Worm (Caenorhabditis elegans) whole organism, young adult: ENCODE data around the gene otpl-3.

Experiments
- D2030.7 ChIP-seq: fragments of 200-800 bp; sonication (Bioruptor generic); IDR thresholded peaks from 2 replicates; pipeline ENCODE4 v1.3.6; 2022; ENCODE audit warnings: missing genetic modification reagents, missing genetic modification characterization, missing compliant biosample characterization
- F22D6.2 ChIP-seq: sonication (generic microtip); optimal IDR thresholded peaks from 2 replicates; lab custom pipeline; 2016; ENCODE audit warnings: mild to moderate bottlenecking, missing genetic modification characterization, missing compliant biosample characterization
- F23B12.7 ChIP-seq: sonication (generic microtip); optimal IDR thresholded peaks from 2 replicates; lab custom pipeline; 2017; ENCODE audit warnings: missing genetic modification characterization, mild to moderate bottlenecking, missing compliant biosample characterization, antibody characterized with exemption, moderate library complexity; ENCODE audit not compliant: insufficient read depth
- F52B5.7 ChIP-seq: sonication (generic microtip); optimal IDR thresholded peaks from 2 replicates; lab custom pipeline; 2016; ENCODE audit warnings: mild to moderate bottlenecking, missing genetic modification characterization, missing compliant biosample characterization
- F55B11.4 ChIP-seq: sonication (generic microtip); optimal IDR thresholded peaks from 2 replicates; lab custom pipeline; 2016; ENCODE audit warnings: missing compliant biosample characterization, missing genetic modification characterization, borderline replicate concordance; ENCODE audit not compliant: insufficient read depth
- T07F8.4 ChIP-seq: sonication (generic microtip); optimal IDR thresholded peaks from 2 replicates; lab custom pipeline; 2016; ENCODE audit warnings: mild to moderate bottlenecking, missing genetic modification characterization, moderate library complexity, missing compliant biosample characterization
- Y56A3A.18 ChIP-seq: fragments of 200-800 bp; sonication (Bioruptor generic); IDR thresholded peaks from 2 replicates; pipeline ENCODE4 v1.3.6; 2022; ENCODE audit warnings: missing genetic modification reagents, missing genetic modification characterization, missing compliant biosample characterization
- Y67H2A.10 ChIP-seq: fragments of 200-800 bp; sonication (Bioruptor generic); conservative IDR thresholded peaks from 2 replicates; pipeline ENCODE4 v1.3.6; 2022; ENCODE audit warnings: missing genetic modification reagents, missing genetic modification characterization, missing compliant biosample characterization
- aptf-2 ChIP-seq: fragments of 200-800 bp; sonication (Bioruptor generic); conservative IDR thresholded peaks from 2 replicates; pipeline ENCODE4 v1.3.6; 2022; ENCODE audit warnings: missing genetic modification reagents, missing genetic modification characterization, missing compliant biosample characterization
- attf-6 ChIP-seq: fragments of 200-800 bp; sonication (Bioruptor generic); IDR thresholded peaks from 2 replicates; pipeline ENCODE4 v1.3.6; 2022; ENCODE audit warnings: missing genetic modification reagents, missing genetic modification characterization, missing compliant biosample characterization
- bed-1 ChIP-seq: fragments of 200-800 bp; sonication (Bioruptor generic); IDR thresholded peaks from 2 replicates; pipeline ENCODE4 v1.3.6; 2022; ENCODE audit warnings: missing genetic modification reagents, missing genetic modification characterization, missing compliant biosample characterization
- ceh-79 ChIP-seq: sonication (generic microtip); optimal IDR thresholded peaks from 2 replicates; lab custom pipeline; 2017; ENCODE audit warnings: mild to moderate bottlenecking, missing genetic modification characterization, missing compliant biosample characterization
- chd-7 ChIP-seq: sonication (generic microtip); optimal IDR thresholded peaks from 2 replicates; lab custom pipeline; 2016; ENCODE audit warnings: mild to moderate bottlenecking, missing genetic modification characterization, moderate library complexity, missing compliant biosample characterization
- dpff-1 ChIP-seq: sonication (generic microtip); optimal IDR thresholded peaks from 2 replicates; lab custom pipeline; 2017; ENCODE audit warnings: mild to moderate bottlenecking, missing genetic modification characterization, missing compliant biosample characterization
- egrh-3 ChIP-seq: fragments of 200-800 bp; sonication (Bioruptor generic); IDR thresholded peaks from 2 replicates; pipeline ENCODE4 v1.3.6; 2022; ENCODE audit warnings: missing genetic modification reagents, missing genetic modification characterization, missing compliant biosample characterization
- ekl-4 ChIP-seq: fragments of 200-800 bp; sonication (Bioruptor generic); IDR thresholded peaks from 2 replicates; pipeline ENCODE4 v1.3.6; 2022; ENCODE audit warnings: missing genetic modification reagents, missing genetic modification characterization, missing compliant biosample characterization
- him-1 ChIP-seq: sonication (generic microtip); optimal IDR thresholded peaks from 2 replicates; lab custom pipeline; 2016; ENCODE audit warnings: missing genotype, missing genetic modification reagents, missing genetic modification characterization, missing compliant biosample characterization
- hmg-1.2 ChIP-seq: fragments of 200-800 bp; sonication (Bioruptor generic); IDR thresholded peaks from 2 replicates; pipeline ENCODE4 v1.3.6; 2022; ENCODE audit warnings: missing genetic modification reagents, missing genetic modification characterization, missing compliant biosample characterization
- hmg-20 ChIP-seq: fragments of 200-800 bp; sonication (Bioruptor generic); IDR thresholded peaks from 2 replicates; pipeline ENCODE4 v1.3.6; 2022; ENCODE audit warnings: missing genetic modification reagents, missing genetic modification characterization, missing compliant biosample characterization
- hsf-1 ChIP-seq: fragments of 200-800 bp; sonication (Bioruptor generic); IDR thresholded peaks from 2 replicates; pipeline ENCODE4 v1.3.6; 2022; ENCODE audit warnings: missing genetic modification reagents, missing genetic modification characterization, missing compliant biosample characterization
- lag-1 ChIP-seq: fragments of 200-800 bp; sonication (Bioruptor generic); IDR thresholded peaks from 2 replicates; pipeline ENCODE4 v1.3.6; 2022; ENCODE audit warnings: missing genetic modification reagents, missing genetic modification characterization, missing compliant biosample characterization
- madf-10 ChIP-seq: sonication (generic microtip); optimal IDR thresholded peaks from 2 replicates; lab custom pipeline; 2016; ENCODE audit warnings: mild to moderate bottlenecking, missing genetic modification characterization, missing compliant biosample characterization
- madf-6 ChIP-seq: fragments of 200-800 bp; sonication (Bioruptor generic); IDR thresholded peaks from 2 replicates; pipeline ENCODE4 v1.3.6; 2022; ENCODE audit warnings: missing genetic modification reagents, missing genetic modification characterization, missing compliant biosample characterization
- mel-28 ChIP-seq: sonication (generic microtip); optimal IDR thresholded peaks from 2 replicates; lab custom pipeline; 2016; ENCODE audit warnings: borderline replicate concordance, mild to moderate bottlenecking, missing genetic modification characterization, missing compliant biosample characterization
- mxl-1 ChIP-seq: sonication (generic microtip); optimal IDR thresholded peaks from 2 replicates; lab custom pipeline; 2016; ENCODE audit warnings: missing genetic modification characterization, missing compliant biosample characterization
- nfya-1 ChIP-seq: sonication (generic microtip); optimal IDR thresholded peaks from 2 replicates; lab custom pipeline; 2017; ENCODE audit warnings: antibody characterized with exemption, missing compliant biosample characterization, missing genetic modification characterization, borderline replicate concordance; ENCODE audit not compliant: insufficient read depth
- nhr-120 ChIP-seq: fragments of 200-800 bp; sonication (Bioruptor generic); IDR thresholded peaks from 2 replicates; pipeline ENCODE4 v1.3.6; 2022; ENCODE audit warnings: missing genetic modification characterization, missing compliant biosample characterization
- nhr-80 ChIP-seq: sonication (generic microtip); optimal IDR thresholded peaks from 2 replicates; lab custom pipeline; 2016; ENCODE audit warnings: missing genetic modification characterization, missing compliant biosample characterization
- pha-4 ChIP-seq: fragments of 150-350 bp; sonication (generic microtip); optimal IDR thresholded peaks from 2 replicates; lab custom pipeline; 2014; ENCODE audit warnings: missing biosample characterization, missing genetic modification reagents, missing genetic modification characterization
- rec-8 ChIP-seq, 2 experiments: sonication (generic microtip); optimal IDR thresholded peaks; 2 replicates each; lab custom pipeline; 2016; ENCODE audit warnings: mild to moderate bottlenecking in 2 of 2, missing genetic modification characterization in 2 of 2, missing genetic modification reagents in 2 of 2, missing genotype in 2 of 2, missing biosample characterization in 1 of 2, missing compliant biosample characterization in 1 of 2, moderate library complexity in 1 of 2
- rpc-1 ChIP-seq, 2 experiments: fragments of 150-350 bp in 1 of 2; sonication (generic microtip) in 1 of 2; optimal IDR thresholded peaks; 2 replicates each; lab custom pipeline; 2014 to 2018; ENCODE audit warnings: missing biosample characterization in 1 of 2, missing genetic modification characterization in 1 of 2, missing genetic modification reagents in 1 of 2, missing genotype in 1 of 2
- tbp1 ChIP-seq: fragments of 200-800 bp; sonication (Bioruptor generic); optimal IDR thresholded peaks from 2 replicates; lab custom pipeline; 2018; ENCODE audit warnings: mild to moderate bottlenecking, missing genetic modification characterization, missing compliant biosample characterization
- tbx-9 ChIP-seq: sonication (generic microtip); optimal IDR thresholded peaks from 2 replicates; lab custom pipeline; 2016; ENCODE audit warnings: borderline replicate concordance, missing genetic modification characterization, inconsistent platforms, missing compliant biosample characterization
- unc-130 ChIP-seq: sonication (generic microtip); optimal IDR thresholded peaks from 2 replicates; lab custom pipeline; 2016; ENCODE audit warnings: missing genetic modification reagents, missing genetic modification characterization, missing compliant biosample characterization
- zfh-2 ChIP-seq: fragments of 200-800 bp; sonication (Bioruptor generic); conservative IDR thresholded peaks from 2 replicates; pipeline ENCODE4 v1.3.6; 2022; ENCODE audit warnings: missing genetic modification reagents, missing genetic modification characterization, missing compliant biosample characterization
- ztf-22 ChIP-seq: fragments of 200-800 bp; sonication (Bioruptor generic); optimal IDR thresholded peaks from 2 replicates; lab custom pipeline; 2018; ENCODE audit warnings: mild to moderate bottlenecking, missing genetic modification characterization, moderate library complexity, missing compliant biosample characterization
- ztf-25 ChIP-seq: fragments of 200-800 bp; sonication (Bioruptor generic); IDR thresholded peaks from 2 replicates; pipeline ENCODE4 v1.3.6; 2022; ENCODE audit warnings: missing genetic modification reagents, missing genetic modification characterization, missing compliant biosample characterization

Gene otpl-3

ce11 chrX:6924461-6924860, at the start of gene otpl-3:
Gene otpl-3 (minus strand): TSS chrX:6924764.
- TF ChIP-seq zfh-2, result no peak
- TF ChIP-seq nhr-80 (tag; lab: Kevin White, UChicago), result peak; percentile 79

ce11 chrX:6971301-6971700, 46.7 kb upstream of the otpl-3 start:
- TF ChIP-seq unc-130 (GFP tag; lab: Kevin White, UChicago) (no peak), nhr-120 (GFP tag; lab: Robert Waterston, UW) (no peak), ceh-79 (tag; lab: Kevin White, UChicago) (no peak), dpff-1 (no peak), tbp1 (GFP tag; lab: Kevin White, UChicago) (no peak)

DNA sequence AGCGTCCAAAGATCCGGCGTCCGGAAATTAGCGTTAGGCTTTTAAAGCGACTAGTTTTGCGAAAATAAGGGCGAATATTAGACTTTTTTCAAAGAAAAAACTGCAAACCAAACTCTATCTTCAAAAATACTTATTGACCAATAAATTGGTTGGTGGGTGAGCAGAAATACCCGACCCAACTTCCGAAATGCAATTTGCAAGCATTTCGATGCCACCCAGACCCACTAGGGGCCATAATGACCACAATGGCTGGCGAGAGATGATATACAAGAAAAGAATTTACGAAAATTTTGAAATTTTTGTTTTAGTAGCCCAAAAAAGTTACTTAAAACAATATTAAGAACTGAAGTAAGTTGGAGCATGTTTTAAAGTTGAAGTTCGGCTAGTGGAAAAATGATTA, 45.6 kb upstream of the otpl-3 start:
- no peak for TF ChIP-seq T07F8.4 (tag; lab: Kevin White, UChicago)
- no peak for TF ChIP-seq D2030.7
- no peak for TF ChIP-seq mxl-1 (tag; lab: Kevin White, UChicago)
- TF ChIP-seq madf-6 (GFP tag; lab: Robert Waterston, UW), result no peak
- no peak for TF ChIP-seq chd-7 (tag; lab: Kevin White, UChicago)
- no peak for TF ChIP-seq Y56A3A.18 (GFP tag; lab: Robert Waterston, UW)
- TF ChIP-seq F23B12.7, result no peak
- no peak for TF ChIP-seq madf-10 (tag; lab: Kevin White, UChicago)
- no peak for TF ChIP-seq ztf-22 (GFP tag; lab: Kevin White, UChicago)
- no peak for TF ChIP-seq pha-4 (tag; lab: Kevin White, UChicago)
- no peak for TF ChIP-seq rec-8 (tag; optimal IDR thresholded peaks at IDR 0.05; lab: Kevin White, UChicago)
- no peak for TF ChIP-seq hmg-1.2 (GFP tag; lab: Robert Waterston, UW)
- no peak for TF ChIP-seq F22D6.2 (tag; lab: Kevin White, UChicago)
- no peak for TF ChIP-seq hmg-20 (GFP tag; lab: Robert Waterston, UW)
- no peak for TF ChIP-seq him-1
- no peak for TF ChIP-seq Y67H2A.10 (GFP tag; lab: Robert Waterston, UW)
- no peak for TF ChIP-seq mel-28 (tag; lab: Kevin White, UChicago)
- no peak for TF ChIP-seq tbp1 (GFP tag; lab: Kevin White, UChicago)
- no peak for TF ChIP-seq F55B11.4 (tag; lab: Kevin White, UChicago)
- TF ChIP-seq nhr-80 (tag; lab: Kevin White, UChicago), result no peak
- TF ChIP-seq, all 124 proteins: peak for 0

- TF ChIP-seq F52B5.7 (tag; lab: Kevin White, UChicago) (no peak), rpc-1 (optimal IDR thresholded peaks at IDR 0.05; lab: Kevin White, UChicago) (no peak), rpc-1 (tag; optimal IDR thresholded peaks at IDR 0.05; lab: Kevin White, UChicago) (no peak), ztf-25 (GFP tag; lab: Robert Waterston, UW) (no peak), ztf-22 (GFP tag; lab: Kevin White, UChicago) (no peak), hsf-1 (GFP tag; lab: Robert Waterston, UW) (no peak), lag-1 (GFP tag; lab: Robert Waterston, UW) (no peak), egrh-3 (GFP tag; lab: Robert Waterston, UW) (no peak), nfya-1 (no peak), hmg-20 (GFP tag; lab: Robert Waterston, UW) (no peak), tbx-9 (tag; lab: Kevin White, UChicago) (no peak), bed-1 (GFP tag; lab: Robert Waterston, UW) (no peak), attf-6 (GFP tag; lab: Robert Waterston, UW) (no peak), rec-8 (tag; optimal IDR thresholded peaks at IDR 0.05; lab: Kevin White, UChicago) (no peak), zfh-2 (no peak), ekl-4 (GFP tag; lab: Robert Waterston, UW) (no peak), aptf-2 (GFP tag; lab: Robert Waterston, UW) (no peak)
These were observed 44.0 kb upstream of the otpl-3 start for ce11 chrX:6968553-6968952.
